Worm (Caenorhabditis elegans): Measurements from ENCODE around the gene K08D8.2.
A peak's percentile ranks its signal among the peaks of the same experiment; 100 is the strongest.

DNA sequence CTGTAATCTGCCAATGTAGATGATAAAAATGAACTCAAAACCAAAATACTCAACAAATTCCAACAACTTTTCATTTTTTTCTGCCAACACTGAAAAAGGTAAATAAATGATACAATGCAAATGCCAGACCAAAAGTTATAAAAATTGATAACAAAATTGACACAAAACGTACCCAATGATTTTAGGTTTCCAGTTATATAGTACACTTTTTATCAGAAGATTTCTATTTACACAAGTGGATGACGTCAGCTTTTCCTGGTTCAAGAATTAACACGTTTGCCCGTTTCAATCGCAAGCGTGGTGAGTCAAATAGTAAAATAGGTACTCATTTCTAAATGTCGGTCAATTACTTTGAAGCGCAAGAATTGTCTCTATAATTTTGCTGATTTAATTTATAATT lies 23.3 kb upstream of the K08D8.2 start, which contains the start of gene ZK896.5:
- TF ChIP-seq unc-39 (tag; optimal IDR thresholded peaks at IDR 0.05) (no peak), dve-1 (tag; optimal IDR thresholded peaks at IDR 0.05; ENCODE audit: insufficient read depth) (peak; percentile 53), ama-1 (optimal IDR thresholded peaks at IDR 0.05) (no peak), hlh-11 (tag; optimal IDR thresholded peaks at IDR 0.05) (peak; percentile 23), jun-1 (tag; optimal IDR thresholded peaks at IDR 0.05) (no peak), D1046.2 (GFP tag; IDR thresholded peaks at IDR 0.05) (no peak), egl-27 (tag; optimal IDR thresholded peaks at IDR 0.05) (no peak), nhr-48 (tag; optimal IDR thresholded peaks at IDR 0.05) (peak; percentile 74)
